Fruit fly (Drosophila melanogaster) whole organism, prepupa: Measurements from ENCODE around the gene CG7362.

Source experiments
- CG6792 ChIP-seq: fragments of 200-800 bp; sonication (Bioruptor generic); optimal IDR thresholded peaks from 3 replicates; lab custom pipeline; 2016; ENCODE audit warnings: missing biosample characterization, missing genetic modification characterization
- Eip78C ChIP-seq: fragments of 200-800 bp; sonication (Bioruptor generic); peaks from one replicate; lab custom pipeline; 2016; ENCODE audit warnings: missing biosample characterization, missing genetic modification characterization
- dac ChIP-seq: fragments of 200-800 bp; sonication (Bioruptor generic); optimal IDR thresholded peaks from 2 replicates; lab custom pipeline; 2017; ENCODE audit warnings: missing biosample characterization, mild to moderate bottlenecking, missing genetic modification characterization
- fkh ChIP-seq: fragments of 200-800 bp; sonication (Bioruptor generic); optimal IDR thresholded peaks from 3 replicates; lab custom pipeline; 2017; ENCODE audit warnings: missing biosample characterization, mild to moderate bottlenecking, missing genetic modification characterization, moderate library complexity
- svp ChIP-seq: fragments of 200-800 bp; sonication (Bioruptor generic); peaks from one replicate; lab custom pipeline; 2016; ENCODE audit warnings: missing biosample characterization, missing genetic modification characterization
- vri ChIP-seq: fragments of 200-800 bp; sonication (Bioruptor generic); optimal IDR thresholded peaks from 3 replicates; lab custom pipeline; 2016; ENCODE audit warnings: missing biosample characterization, mild to moderate bottlenecking, missing genetic modification characterization

Gene CG7362

DNA sequence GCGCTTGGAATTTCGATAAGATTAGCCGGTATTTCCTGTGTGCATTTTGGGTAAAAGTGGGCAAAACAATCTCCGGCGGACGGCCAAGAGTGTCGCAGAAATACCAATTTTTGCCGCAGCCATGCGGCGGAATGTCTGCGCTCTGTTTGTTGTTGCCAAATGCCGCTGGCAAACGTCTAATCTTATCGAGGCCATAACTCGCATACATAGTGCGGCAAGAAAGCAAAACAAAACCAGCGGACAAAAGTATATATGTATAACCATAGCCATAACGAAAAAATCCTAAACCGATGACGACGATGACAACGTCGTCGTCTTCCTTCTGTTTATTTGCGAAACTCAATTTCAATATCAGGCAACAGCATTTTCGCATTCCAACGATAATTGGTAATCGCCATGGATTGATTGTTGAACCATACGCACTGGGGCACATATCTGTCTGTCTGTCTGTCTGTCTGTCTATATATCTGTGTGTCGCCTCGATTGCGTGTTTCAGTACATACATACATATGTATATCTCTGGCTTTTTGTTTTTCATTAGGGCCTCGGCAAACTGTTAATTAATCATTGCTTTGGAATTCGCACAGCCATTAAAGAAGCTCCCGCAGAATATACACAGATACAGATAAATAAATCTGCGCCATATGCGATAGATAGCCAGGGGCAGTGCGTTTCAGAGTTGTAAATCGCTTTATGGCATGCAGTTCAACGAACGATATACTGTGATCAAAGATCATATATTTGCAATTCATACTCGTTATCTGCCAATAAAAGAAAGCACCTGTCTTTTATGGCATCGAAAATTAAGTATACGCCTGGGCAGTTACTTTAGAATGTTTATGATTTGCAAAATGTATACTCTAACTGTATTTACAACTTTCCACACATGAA lies 50.7 kb downstream of the CG7362 start:
- TF ChIP-seq fkh (GFP tag; lab: Kevin White, UChicago) (peak; percentile 23), dac (GFP tag; lab: Kevin White, UChicago) (no peak), CG6792 (GFP tag; lab: Kevin White, UChicago) (no peak), Eip78C (GFP tag; lab: Kevin White, UChicago) (peak; percentile 54), svp (peak; percentile 66), vri (peak; percentile 49)
